Fruit fly (Drosophila melanogaster): Measurements from ENCODE around the gene Ndc1.
A peak's percentile ranks its signal among the peaks of the same experiment; 100 is the strongest.

Ndc1 gene

DNA sequence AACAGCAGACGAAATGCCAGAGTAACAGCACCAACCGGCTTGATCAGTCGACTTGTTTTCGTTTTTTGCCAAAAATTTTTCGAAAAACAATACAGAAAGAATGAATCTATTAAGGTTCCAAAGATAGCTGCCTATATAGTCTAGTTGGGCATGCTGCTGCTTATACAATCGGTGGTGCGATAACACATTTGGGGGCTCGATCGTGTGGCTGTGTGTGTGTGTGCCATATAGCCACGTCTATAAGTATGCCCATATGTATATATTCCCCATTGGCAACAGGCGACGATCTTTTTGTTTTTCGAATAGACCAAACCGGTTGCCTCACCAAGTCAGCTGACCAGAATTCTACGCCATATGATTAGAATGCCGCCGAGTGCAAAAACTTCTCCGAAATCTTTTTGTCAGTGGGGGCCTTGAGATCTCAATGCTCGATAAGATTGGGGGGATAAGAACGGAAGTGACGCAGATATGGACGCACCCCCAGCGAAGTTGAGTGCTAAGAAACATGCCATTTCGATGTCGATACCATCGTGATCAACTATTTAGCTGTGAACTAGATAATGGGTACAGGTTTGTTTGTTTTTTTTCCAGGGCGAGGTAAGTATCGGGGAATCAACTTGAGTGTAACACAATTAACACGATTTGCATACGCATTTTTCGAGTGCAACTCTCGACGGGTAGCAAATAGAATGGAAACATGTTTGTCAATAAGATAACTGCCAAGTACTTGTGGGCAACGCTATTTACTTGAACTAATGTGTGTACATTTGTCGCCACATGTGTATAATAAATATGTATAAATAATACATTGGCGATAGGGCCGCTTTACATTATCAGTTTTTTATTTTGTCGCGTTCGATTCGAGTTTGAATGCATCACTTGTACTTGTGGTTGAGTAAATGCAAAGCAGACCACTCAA lies 16.0 kb downstream of the Ndc1 start (continued):
- TF ChIP-seq Drgx (GFP tag; IDR thresholded peaks at IDR 0.05), result peak; percentile 53
- peak; percentile 76 for TF ChIP-seq Sox102F (GFP tag; optimal IDR thresholded peaks at IDR 0.05)
- TF ChIP-seq zfh1 (GFP tag; IDR thresholded peaks at IDR 0.05), result peak; percentile 87
- no peak for TF ChIP-seq CG6272 (GFP tag; IDR thresholded peaks at IDR 0.05)
- peak; percentile 48 for TF ChIP-seq D19B (GFP tag; optimal IDR thresholded peaks at IDR 0.05)
- peak; percentile 60 for TF ChIP-seq NC2α (GFP tag; optimal IDR thresholded peaks at IDR 0.05)
- peak; percentile 95 for TF ChIP-seq Xrp1 (GFP tag; IDR thresholded peaks at IDR 0.05)
- TF ChIP-seq ken (GFP tag; IDR thresholded peaks at IDR 0.05), result peak; percentile 37; the same call in 1 of the 3 replicates
- peak; percentile 38; the same call in 1 of the 2 replicates for TF ChIP-seq CG7372 (GFP tag; IDR thresholded peaks at IDR 0.05)
- TF ChIP-seq sim (GFP tag; IDR thresholded peaks at IDR 0.05), result peak; percentile 84
- TF ChIP-seq CG10959 (GFP tag; IDR thresholded peaks at IDR 0.05), result peak; percentile 46
- TF ChIP-seq ATbp (GFP tag; optimal IDR thresholded peaks at IDR 0.05), result peak; percentile 98
- TF ChIP-seq Nf-YC (tag; optimal IDR thresholded peaks at IDR 0.05), result peak; percentile 40
- peak; percentile 69 for TF ChIP-seq CG15479 (GFP tag; optimal IDR thresholded peaks at IDR 0.05)
- TF ChIP-seq inv (GFP tag; IDR thresholded peaks at IDR 0.05; ENCODE audit: partially characterized antibody), result no peak
- no peak; the same call in 2 of the 3 replicates for TF ChIP-seq CG6175 (GFP tag; IDR thresholded peaks at IDR 0.05)
- peak; percentile 82 for TF ChIP-seq YL-1 (GFP tag; optimal IDR thresholded peaks at IDR 0.05)
- TF ChIP-seq CG10565 (GFP tag; optimal IDR thresholded peaks at IDR 0.05), result peak; percentile 30
- TF ChIP-seq cg (GFP tag; optimal IDR thresholded peaks at IDR 0.05), result peak; percentile 36
- no peak for TF ChIP-seq slp2 (GFP tag; optimal IDR thresholded peaks at IDR 0.05)
- TF ChIP-seq lab (GFP tag; optimal IDR thresholded peaks at IDR 0.05), result peak; percentile 93
- TF ChIP-seq HmgD (GFP tag; optimal IDR thresholded peaks at IDR 0.05), result no peak
- TF ChIP-seq GATAe (GFP tag; conservative IDR thresholded peaks at IDR 0.05), result no peak
- TF ChIP-seq tio (GFP tag; optimal IDR thresholded peaks at IDR 0.05), result peak; percentile 67
- no peak for TF ChIP-seq abd-A (tag; optimal IDR thresholded peaks at IDR 0.05)
- peak; percentile 70 for TF ChIP-seq CG12744 (GFP tag; optimal IDR thresholded peaks at IDR 0.05)
- TF ChIP-seq dmrt99B (tag; optimal IDR thresholded peaks at IDR 0.05), result peak; percentile 78
- peak; percentile 90 for TF ChIP-seq nau (GFP tag; optimal IDR thresholded peaks at IDR 0.05)
- peak; percentile 13 for TF ChIP-seq stwl (tag; optimal IDR thresholded peaks at IDR 0.05)
- TF ChIP-seq ranshi (GFP tag; IDR thresholded peaks at IDR 0.05), result peak; percentile 85
- TF ChIP-seq Antp (GFP tag; optimal IDR thresholded peaks at IDR 0.05), result peak; percentile 3
- TF ChIP-seq Ets97D (GFP tag; optimal IDR thresholded peaks at IDR 0.05), result peak; percentile 36
- TF ChIP-seq Hey (tag; optimal IDR thresholded peaks at IDR 0.05), result peak; percentile 87
- peak; percentile 93 for TF ChIP-seq wek (GFP tag; optimal IDR thresholded peaks at IDR 0.05)
- peak; percentile 19 for TF ChIP-seq CG8944 (GFP tag; optimal IDR thresholded peaks at IDR 0.05)
- peak; percentile 29 for TF ChIP-seq CG9437 (GFP tag; optimal IDR thresholded peaks at IDR 0.05)
- peak; percentile 12 for TF ChIP-seq az2 (GFP tag; optimal IDR thresholded peaks at IDR 0.05)
- peak; percentile 15 for TF ChIP-seq CG4617 (GFP tag; optimal IDR thresholded peaks at IDR 0.05; ENCODE audit: borderline replicate concordance)
- TF ChIP-seq CG3995 (GFP tag; optimal IDR thresholded peaks at IDR 0.05), result no peak
- TF ChIP-seq gt (GFP tag; IDR thresholded peaks at IDR 0.05), result 0 out of 2 replicates have a peak, but pooled peaks have one; percentile 7
- peak; percentile 80 for TF ChIP-seq CG17328 (GFP tag; IDR thresholded peaks at IDR 0.05)
- TF ChIP-seq esg (GFP tag; conservative IDR thresholded peaks at IDR 0.05), result no peak
- TF ChIP-seq Camta (GFP tag; optimal IDR thresholded peaks at IDR 0.05), result peak; percentile 70
- TF ChIP-seq NK7.1 (GFP tag; optimal IDR thresholded peaks at IDR 0.05), result peak; percentile 56
- TF ChIP-seq CG11247 (GFP tag; IDR thresholded peaks at IDR 0.05), result peak; percentile 78
- peak; percentile 91 for TF ChIP-seq Med (GFP tag)
- no peak for TF ChIP-seq dati (GFP tag; IDR thresholded peaks at IDR 0.05)
- TF ChIP-seq zfh2 (GFP tag; optimal IDR thresholded peaks at IDR 0.05), result no peak
- peak; percentile 53 for TF ChIP-seq CG12769 (tag; optimal IDR thresholded peaks at IDR 0.05)
